Fruit fly (Drosophila melanogaster) whole organism, embryonic: ENCODE results near the gene Vti1a.

ENCODE experiments used
- Adf1 ChIP-seq: fragments of 200-800 bp; sonication (Bioruptor generic); IDR thresholded peaks from 2 replicates; pipeline ENCODE4 v1.3.6; 2022; ENCODE audit warnings: missing biosample characterization, missing genetic modification characterization
- Asciz ChIP-seq: fragments of 200-800 bp; sonication (Bioruptor generic); optimal IDR thresholded peaks from 2 replicates; lab custom pipeline; 2017; ENCODE audit warnings: missing biosample characterization, mild to moderate bottlenecking, missing genetic modification characterization, missing genetic modification reagents
- BEAF-32 ChIP-seq: fragments of 200-800 bp; sonication (Bioruptor generic); optimal IDR thresholded peaks from 3 replicates; lab custom pipeline; 2017; ENCODE audit warnings: missing biosample characterization, missing genetic modification characterization, mild to moderate bottlenecking, moderate library complexity, missing genetic modification reagents
- BtbVII ChIP-seq: fragments of 200-800 bp; sonication (Bioruptor generic); optimal IDR thresholded peaks from 3 replicates; lab custom pipeline; 2017; ENCODE audit warnings: missing biosample characterization, mild to moderate bottlenecking, missing genetic modification characterization
- CG14014 ChIP-seq: fragments of 200-800 bp; sonication (Bioruptor generic); IDR thresholded peaks from 2 replicates; pipeline ENCODE4 v1.3.6; 2022; ENCODE audit warnings: missing biosample characterization, missing genetic modification characterization
- CG14710 ChIP-seq: fragments of 200-800 bp; sonication (Bioruptor generic); optimal IDR thresholded peaks from 3 replicates; lab custom pipeline; 2019; ENCODE audit warnings: missing biosample characterization, mild to moderate bottlenecking, missing genetic modification characterization, moderate library complexity
- CG15011 ChIP-seq: fragments of 200-800 bp; sonication (Bioruptor generic); optimal IDR thresholded peaks from 3 replicates; lab custom pipeline; 2018; ENCODE audit warnings: missing biosample characterization, mild to moderate bottlenecking, missing genetic modification characterization
- CG15601 ChIP-seq: fragments of 200-800 bp; sonication (Bioruptor generic); optimal IDR thresholded peaks from 3 replicates; lab custom pipeline; 2019; ENCODE audit warnings: missing biosample characterization, mild to moderate bottlenecking, missing genetic modification characterization, moderate library complexity
- CG16863 ChIP-seq: fragments of 200-800 bp; sonication (Bioruptor generic); optimal IDR thresholded peaks from 3 replicates; lab custom pipeline; 2016; ENCODE audit warnings: missing biosample characterization, missing genetic modification characterization
- CG17361 ChIP-seq: fragments of 200-800 bp; sonication (Bioruptor generic); IDR thresholded peaks from 3 replicates; pipeline ENCODE4 v1.3.6; 2022; ENCODE audit warnings: missing biosample characterization, missing genetic modification characterization
- CG2199 ChIP-seq: fragments of 200-800 bp; sonication (Bioruptor generic); IDR thresholded peaks from 3 replicates; pipeline ENCODE4 v1.3.6; 2022; ENCODE audit warnings: missing biosample characterization, missing genetic modification characterization
- CG30431 ChIP-seq: fragments of 200-800 bp; sonication (Bioruptor generic); optimal IDR thresholded peaks from 2 replicates; lab custom pipeline; 2017; ENCODE audit warnings: missing biosample characterization, missing genetic modification characterization
- CG32772 ChIP-seq: fragments of 200-800 bp; sonication (Bioruptor generic); IDR thresholded peaks from 2 replicates; pipeline ENCODE4 v1.3.6; 2022; ENCODE audit warnings: missing biosample characterization, missing genetic modification characterization
- CG4282 ChIP-seq: fragments of 200-800 bp; sonication (Bioruptor generic); optimal IDR thresholded peaks from 2 replicates; lab custom pipeline; 2016; ENCODE audit warnings: missing biosample characterization, missing genetic modification characterization
- CG6654 ChIP-seq: fragments of 200-800 bp; sonication (Bioruptor generic); optimal IDR thresholded peaks from 2 replicates; lab custom pipeline; 2017; ENCODE audit warnings: missing biosample characterization, mild to moderate bottlenecking, missing genetic modification characterization
- CG7928 ChIP-seq: fragments of 200-800 bp; sonication (Bioruptor generic); optimal IDR thresholded peaks from 2 replicates; lab custom pipeline; 2017; ENCODE audit warnings: missing biosample characterization, mild to moderate bottlenecking, missing genetic modification characterization
- CG8089 ChIP-seq: fragments of 200-800 bp; sonication (Bioruptor generic); optimal IDR thresholded peaks from 3 replicates; lab custom pipeline; 2016; ENCODE audit warnings: missing biosample characterization, missing genetic modification characterization
- CG8359 ChIP-seq: fragments of 200-800 bp; sonication (Bioruptor generic); optimal IDR thresholded peaks from 2 replicates; lab custom pipeline; 2017; ENCODE audit warnings: missing biosample characterization, mild to moderate bottlenecking, missing genetic modification characterization, borderline replicate concordance
- CG8924 ChIP-seq: fragments of 200-800 bp; optimal IDR thresholded peaks from 3 replicates; lab custom pipeline; 2019; ENCODE audit warnings: missing biosample characterization, mild to moderate bottlenecking, missing genetic modification characterization, moderate library complexity
- CG9437 ChIP-seq: fragments of 200-800 bp; sonication (Bioruptor generic); optimal IDR thresholded peaks from 2 replicates; lab custom pipeline; 2018; ENCODE audit warnings: missing biosample characterization, mild to moderate bottlenecking, missing genetic modification characterization
- CoRest ChIP-seq: fragments of 200-800 bp; sonication (Bioruptor generic); optimal IDR thresholded peaks from 3 replicates; lab custom pipeline; 2018; ENCODE audit warnings: missing biosample characterization, mild to moderate bottlenecking, missing genetic modification characterization, moderate library complexity
- Deaf1 ChIP-seq: fragments of 200-800 bp; optimal IDR thresholded peaks from 3 replicates; lab custom pipeline; 2019; ENCODE audit warnings: missing biosample characterization, mild to moderate bottlenecking, missing genetic modification characterization, moderate library complexity
- Gsc ChIP-seq: fragments of 200-800 bp; sonication (Bioruptor generic); IDR thresholded peaks from 2 replicates; pipeline ENCODE4 v1.3.6; 2022; ENCODE audit warnings: missing biosample characterization, missing genetic modification characterization
- HHEX ChIP-seq: fragments of 200-800 bp; sonication (Bioruptor generic); optimal IDR thresholded peaks from 3 replicates; lab custom pipeline; 2017; ENCODE audit warnings: missing biosample characterization, mild to moderate bottlenecking, missing genetic modification characterization, missing genetic modification reagents
- Nf-YB ChIP-seq: fragments of 200-800 bp; sonication (Bioruptor generic); optimal IDR thresholded peaks from 3 replicates; lab custom pipeline; 2019; ENCODE audit warnings: missing biosample characterization, mild to moderate bottlenecking, missing genetic modification characterization, moderate library complexity
- Poxn ChIP-seq: fragments of 200-800 bp; sonication (Bioruptor generic); IDR thresholded peaks from 2 replicates; pipeline ENCODE4 v1.3.6; 2022; ENCODE audit warnings: missing biosample characterization, missing genetic modification characterization
- amos ChIP-seq: fragments of 200-800 bp; sonication (Bioruptor generic); IDR thresholded peaks from 2 replicates; pipeline ENCODE4 v1.3.6; 2022; ENCODE audit warnings: missing biosample characterization, missing genetic modification characterization; ENCODE audit not compliant: partially characterized antibody
- ase ChIP-seq: fragments of 200-800 bp; sonication (Bioruptor generic); IDR thresholded peaks from 3 replicates; pipeline ENCODE4 v1.3.6; 2022; ENCODE audit warnings: missing biosample characterization, missing genetic modification characterization
- ato ChIP-seq: fragments of 200-800 bp; sonication (Bioruptor generic); IDR thresholded peaks from 2 replicates; pipeline ENCODE4 v1.3.6; 2022; ENCODE audit warnings: missing biosample characterization, missing genetic modification characterization; ENCODE audit not compliant: partially characterized antibody
- az2 ChIP-seq: fragments of 200-800 bp; sonication (Bioruptor generic); optimal IDR thresholded peaks from 3 replicates; lab custom pipeline; 2016; ENCODE audit warnings: missing biosample characterization, missing genetic modification characterization
- cato ChIP-seq: fragments of 200-800 bp; sonication (Bioruptor generic); optimal IDR thresholded peaks from 2 replicates; lab custom pipeline; 2016; ENCODE audit warnings: missing biosample characterization, missing genetic modification characterization, borderline replicate concordance
- crc ChIP-seq: fragments of 200-800 bp; sonication (Bioruptor generic); optimal IDR thresholded peaks from 2 replicates; lab custom pipeline; 2016; ENCODE audit warnings: missing biosample characterization, missing genetic modification characterization
- dati ChIP-seq: fragments of 200-800 bp; sonication (Bioruptor generic); IDR thresholded peaks from 2 replicates; pipeline ENCODE4 v1.3.6; 2022; ENCODE audit warnings: missing biosample characterization, missing genetic modification characterization
- fd64A ChIP-seq: fragments of 200-800 bp; sonication (Bioruptor generic); optimal IDR thresholded peaks from 3 replicates; lab custom pipeline; 2018; ENCODE audit warnings: missing biosample characterization, mild to moderate bottlenecking, missing genetic modification characterization
- fu2 ChIP-seq: fragments of 200-800 bp; sonication (Bioruptor generic); optimal IDR thresholded peaks from 2 replicates; lab custom pipeline; 2016; ENCODE audit warnings: missing biosample characterization, missing genetic modification characterization
- gcm2 ChIP-seq: fragments of 200-800 bp; sonication (Bioruptor generic); optimal IDR thresholded peaks from 2 replicates; lab custom pipeline; 2016; ENCODE audit warnings: missing biosample characterization, missing genetic modification characterization
- grau ChIP-seq: fragments of 200-800 bp; optimal IDR thresholded peaks from 3 replicates; lab custom pipeline; 2019; ENCODE audit warnings: missing biosample characterization, mild to moderate bottlenecking, missing genetic modification characterization, moderate library complexity
- hkb ChIP-seq, 2 experiments: fragments of 200-800 bp in 1 of 2; fragments of >200 bp in 1 of 2; sonication (Bioruptor generic) in 1 of 2; IDR thresholded peaks in 1 of 2; optimal IDR thresholded peaks in 1 of 2; 2 replicates each; pipeline versions ENCODE4 v1.3.6 to Lab custom; 2017 to 2022; ENCODE audit warnings: missing biosample characterization in 1 of 2, missing genetic modification characterization in 1 of 2
- hth ChIP-seq: fragments of >200 bp; optimal IDR thresholded peaks from 2 replicates; lab custom pipeline; 2017; ENCODE audit warnings: inconsistent platforms
- lbe ChIP-seq: fragments of 200-800 bp; sonication (Bioruptor generic); optimal IDR thresholded peaks from 2 replicates; lab custom pipeline; 2016; ENCODE audit warnings: missing biosample characterization, mild to moderate bottlenecking, missing genetic modification characterization
- maf-S ChIP-seq: fragments of 200-800 bp; sonication (Bioruptor generic); optimal IDR thresholded peaks from 2 replicates; lab custom pipeline; 2016; ENCODE audit warnings: missing biosample characterization, missing genetic modification characterization
- phol ChIP-seq: fragments of 200-800 bp; sonication (Bioruptor generic); optimal IDR thresholded peaks from 3 replicates; lab custom pipeline; 2018; ENCODE audit warnings: missing biosample characterization, mild to moderate bottlenecking, missing genetic modification characterization, moderate library complexity
- pita ChIP-seq: fragments of 200-800 bp; sonication (Bioruptor generic); optimal IDR thresholded peaks from 2 replicates; lab custom pipeline; 2017; ENCODE audit warnings: missing biosample characterization, mild to moderate bottlenecking, missing genetic modification characterization
- run ChIP-seq: fragments of 200-800 bp; sonication (Bioruptor generic); optimal IDR thresholded peaks from 3 replicates; lab custom pipeline; 2018; ENCODE audit warnings: missing biosample characterization, mild to moderate bottlenecking, missing genetic modification characterization
- sc ChIP-seq, 3 experiments: fragments of >200 bp in 2 of 3; fragments of 200-800 bp in 1 of 3; sonication (Bioruptor generic) in 1 of 3; optimal IDR thresholded peaks; 2 replicates in 2 of 3; 3 replicates in 1 of 3; lab custom pipeline; 2017; ENCODE audit warnings: mild to moderate bottlenecking in 1 of 3, missing biosample characterization in 1 of 3, missing genetic modification characterization in 1 of 3, missing genetic modification reagents in 1 of 3
- seq ChIP-seq: fragments of 200-800 bp; sonication (Bioruptor generic); IDR thresholded peaks from 2 replicates; pipeline ENCODE4 v1.3.6; 2022; ENCODE audit warnings: missing biosample characterization, missing genetic modification characterization
- tgo ChIP-seq: fragments of 200-800 bp; sonication (Bioruptor generic); IDR thresholded peaks from 3 replicates; pipeline ENCODE4 v1.3.6; 2022; ENCODE audit warnings: missing biosample characterization, missing genetic modification characterization
- unc-4 ChIP-seq: fragments of 200-800 bp; sonication (Bioruptor generic); IDR thresholded peaks from 2 replicates; pipeline ENCODE4 v1.3.6; 2022; ENCODE audit warnings: missing biosample characterization, missing genetic modification characterization; ENCODE audit not compliant: partially characterized antibody
- vvl ChIP-seq: fragments of 200-800 bp; sonication (Bioruptor generic); IDR thresholded peaks from 2 replicates; pipeline ENCODE4 v1.3.6; 2022; ENCODE audit warnings: missing biosample characterization, missing genetic modification characterization

The Vti1a gene

dm6 chr3L:681793-682369 lies 10.8 kb downstream of the Vti1a start (continued):
- no peak for TF ChIP-seq CG8089 (GFP tag; lab: Kevin White, UChicago)
- TF ChIP-seq CG9437 (GFP tag; lab: Kevin White, UChicago) = peak; percentile 1
- TF ChIP-seq hkb (optimal IDR thresholded peaks at IDR 0.05; lab: Kevin White, UChicago) = no peak
- peak; percentile 39; the same call in 1 of the 2 replicates for TF ChIP-seq hkb (GFP tag; IDR thresholded peaks at IDR 0.05; lab: Robert Waterston, UW)
- TF ChIP-seq CG6654 (GFP tag; lab: Kevin White, UChicago) = no peak
- TF ChIP-seq HHEX (GFP tag; lab: Kevin White, UChicago) = peak; percentile 4
- TF ChIP-seq CG15601 = peak; percentile 36
- TF ChIP-seq sc (optimal IDR thresholded peaks at IDR 0.05; lab: Kevin White, UChicago) = no peak
- TF ChIP-seq sc (GFP tag; optimal IDR thresholded peaks at IDR 0.05; lab: Kevin White, UChicago) = no peak
- TF ChIP-seq CG17361 (GFP tag; lab: Robert Waterston, UW) = no peak
- TF ChIP-seq CG32772 (GFP tag; lab: Robert Waterston, UW) = no peak
- no peak; the same call in 1 of the 2 replicates for TF ChIP-seq seq (GFP tag; lab: Robert Waterston, UW)
- no peak; the same call in 1 of the 2 replicates for TF ChIP-seq unc-4 (GFP tag; lab: Robert Waterston, UW)
- peak; percentile 32 for TF ChIP-seq gcm2 (GFP tag; lab: Kevin White, UChicago)
- no peak for TF ChIP-seq CG15011 (GFP tag; lab: Kevin White, UChicago)
- TF ChIP-seq lbe (GFP tag; lab: Kevin White, UChicago) = no peak
- TF ChIP-seq CG30431 (GFP tag; lab: Kevin White, UChicago) = no peak
- TF ChIP-seq CG14014 = peak; percentile 58; the same call in 1 of the 2 replicates
- TF ChIP-seq fu2 (GFP tag; lab: Kevin White, UChicago) = peak; percentile 37
- TF ChIP-seq CG8924 = peak; percentile 78
- no peak for TF ChIP-seq CG7928 (GFP tag; lab: Kevin White, UChicago)
- no peak for TF ChIP-seq fd64A (GFP tag; lab: Kevin White, UChicago)
- no peak for TF ChIP-seq cato (GFP tag; lab: Kevin White, UChicago)
- TF ChIP-seq Asciz = peak; percentile 39
- TF ChIP-seq Adf1 = no peak
- peak; percentile 28 for TF ChIP-seq Nf-YB (GFP tag; lab: Kevin White, UChicago)
- peak; percentile 27 for TF ChIP-seq maf-S (GFP tag; lab: Kevin White, UChicago)
- peak; percentile 16; the same call in 1 of the 2 replicates for TF ChIP-seq amos
- no peak for TF ChIP-seq tgo
- TF ChIP-seq ato (GFP tag; lab: Robert Waterston, UW) = peak; percentile 51
- TF ChIP-seq ase = no peak
- TF ChIP-seq hth (lab: Kevin White, UChicago) = no peak
- peak; percentile 20 for TF ChIP-seq phol (tag; lab: Kevin White, UChicago)
- TF ChIP-seq crc = no peak
- TF ChIP-seq Poxn = no peak
- TF ChIP-seq CG2199 = peak; percentile 81; the same call in 1 of the 3 replicates
- peak; percentile 40 for TF ChIP-seq BEAF-32
- peak; percentile 32 for TF ChIP-seq CG4282 (GFP tag; lab: Kevin White, UChicago)
- TF ChIP-seq CoRest (tag; lab: Kevin White, UChicago) = peak; percentile 9
- TF ChIP-seq dati (GFP tag; lab: Robert Waterston, UW) = no peak
- no peak for TF ChIP-seq pita (GFP tag; lab: Kevin White, UChicago)
- TF ChIP-seq CG8359 (GFP tag; lab: Kevin White, UChicago) = no peak
- TF ChIP-seq grau = peak; percentile 39
- no peak for TF ChIP-seq CG16863 (GFP tag; lab: Kevin White, UChicago)
- no peak for TF ChIP-seq az2 (GFP tag; lab: Kevin White, UChicago)
- no peak for TF ChIP-seq run (tag; lab: Kevin White, UChicago)
- TF ChIP-seq Gsc (GFP tag; lab: Robert Waterston, UW) = no peak
- peak; percentile 34 for TF ChIP-seq Deaf1 (tag; lab: Kevin White, UChicago)
- TF ChIP-seq vvl (GFP tag; lab: Robert Waterston, UW) = peak; percentile 70
- TF ChIP-seq CG14710 = peak; percentile 45
- TF ChIP-seq BtbVII (GFP tag; lab: Kevin White, UChicago) = peak; percentile 45
